Fruit fly (Drosophila melanogaster) Kc167 (cell line): Measurements from ENCODE around the gene qtc.

Source experiments
- Myc ChIP-seq: fragments of >200 bp; optimal IDR thresholded peaks from 2 replicates; lab custom pipeline; 2017; ENCODE audit warnings: missing external identifiers
- h ChIP-seq: fragments of >200 bp; optimal IDR thresholded peaks from 3 replicates; lab custom pipeline; 2018; ENCODE audit warnings: missing external identifiers
- insv ChIP-seq: fragments of >200 bp; optimal IDR thresholded peaks from 3 replicates; lab custom pipeline; 2018; ENCODE audit warnings: missing external identifiers
- psq ChIP-seq: fragments of >200 bp; optimal IDR thresholded peaks from 2 replicates; lab custom pipeline; 2017; ENCODE audit warnings: missing external identifiers
- ttk ChIP-seq: sonication (Bioruptor generic); optimal IDR thresholded peaks from 2 replicates; lab custom pipeline; 2017; ENCODE audit warnings: missing external identifiers

DNA sequence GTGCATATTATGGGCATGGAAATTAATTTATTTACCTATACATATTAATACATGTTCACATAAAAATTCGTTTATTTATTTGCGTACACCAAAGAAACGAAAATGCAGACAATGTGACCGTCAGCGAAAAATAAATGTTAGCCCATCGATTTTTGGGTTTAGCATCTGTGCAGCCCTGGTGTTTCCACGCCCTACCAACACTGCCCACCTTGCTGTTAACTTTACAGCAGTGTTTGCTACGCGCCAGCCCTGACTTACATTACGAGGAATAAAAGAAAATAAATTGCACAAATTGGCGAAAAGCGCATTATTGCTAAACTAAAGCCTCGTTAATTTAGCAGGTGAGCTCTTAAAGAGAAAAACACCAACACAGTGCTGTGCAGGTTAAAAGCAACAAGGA lies 17.6 kb upstream of the qtc start, which contains the start of the genes CG33995, CG44000 and CG44001:
- TF ChIP-seq ttk (no peak), h (no peak), psq (lab: Kevin White, UChicago) (no peak), insv (lab: Kevin White, UChicago) (no peak), Myc (lab: Kevin White, UChicago) (no peak)
